Worm (Caenorhabditis elegans) whole organism, late embryonic: Measurements from ENCODE around the gene F33C8.2.

ENCODE experiments used
- C08G9.2 ChIP-seq: sonication (generic microtip); optimal IDR thresholded peaks from 2 replicates; lab custom pipeline; 2016; ENCODE audit warnings: mild to moderate bottlenecking, missing genetic modification characterization, moderate library complexity, missing compliant biosample characterization
- F13H6.1 ChIP-seq: sonication (generic microtip); optimal IDR thresholded peaks from 2 replicates; lab custom pipeline; 2016; ENCODE audit warnings: missing genetic modification characterization, missing compliant biosample characterization
- K09A11.1 ChIP-seq: sonication (generic microtip); optimal IDR thresholded peaks from 2 replicates; lab custom pipeline; 2017; ENCODE audit warnings: antibody characterized with exemption, mild to moderate bottlenecking, missing genetic modification characterization, missing compliant biosample characterization; ENCODE audit not compliant: insufficient read depth
- ceh-18 ChIP-seq: sonication (generic microtip); optimal IDR thresholded peaks from 2 replicates; lab custom pipeline; 2016; ENCODE audit warnings: missing genetic modification characterization, missing compliant biosample characterization
- ceh-19 ChIP-seq: fragments of 200-800 bp; sonication (Bioruptor generic); optimal IDR thresholded peaks from 2 replicates; lab custom pipeline; 2018; ENCODE audit warnings: mild to moderate bottlenecking, missing genetic modification characterization, missing compliant biosample characterization
- ceh-2 ChIP-seq: sonication (generic microtip); optimal IDR thresholded peaks from 2 replicates; lab custom pipeline; 2016; ENCODE audit warnings: missing genotype, missing genetic modification characterization, missing compliant biosample characterization
- ceh-24 ChIP-seq: sonication (generic microtip); optimal IDR thresholded peaks from 2 replicates; lab custom pipeline; 2016; ENCODE audit warnings: mild to moderate bottlenecking, missing genetic modification characterization, missing compliant biosample characterization
- ceh-30 ChIP-seq: fragments of 150-350 bp; optimal IDR thresholded peaks from 2 replicates; lab custom pipeline; 2014; ENCODE audit warnings: missing biosample characterization, missing genetic modification characterization
- ceh-6 ChIP-seq: fragments of 200-800 bp; sonication (Bioruptor generic); optimal IDR thresholded peaks from 2 replicates; lab custom pipeline; 2018; ENCODE audit warnings: mild to moderate bottlenecking, missing genetic modification characterization, missing compliant biosample characterization
- dmd-4 ChIP-seq: sonication (generic microtip); optimal IDR thresholded peaks from 2 replicates; lab custom pipeline; 2016; ENCODE audit warnings: borderline replicate concordance, missing genetic modification characterization, missing compliant biosample characterization
- elt-2 ChIP-seq: sonication (generic microtip); optimal IDR thresholded peaks from 2 replicates; lab custom pipeline; 2016; ENCODE audit warnings: missing genetic modification reagents, missing genetic modification characterization, missing compliant biosample characterization
- fax-1 ChIP-seq: sonication (generic microtip); optimal IDR thresholded peaks from 2 replicates; lab custom pipeline; 2016; ENCODE audit warnings: missing genotype, missing genetic modification characterization, missing compliant biosample characterization
- fkh-10 ChIP-seq: fragments of 150-350 bp; optimal IDR thresholded peaks from 2 replicates; lab custom pipeline; 2014; ENCODE audit warnings: missing biosample characterization, missing genetic modification reagents, missing genetic modification characterization
- fkh-6 ChIP-seq: sonication (generic microtip); optimal IDR thresholded peaks from 2 replicates; lab custom pipeline; 2016; ENCODE audit warnings: missing genetic modification characterization, missing compliant biosample characterization
- gmeb-2 ChIP-seq: sonication (generic microtip); optimal IDR thresholded peaks from 2 replicates; lab custom pipeline; 2016; ENCODE audit warnings: missing genetic modification characterization, inconsistent platforms, missing compliant biosample characterization
- hlh-13 ChIP-seq: fragments of 200-800 bp; sonication (Bioruptor generic); optimal IDR thresholded peaks from 2 replicates; lab custom pipeline; 2018; ENCODE audit warnings: mild to moderate bottlenecking, missing genetic modification characterization, missing compliant biosample characterization
- hlh-30 ChIP-seq: sonication (generic microtip); optimal IDR thresholded peaks from 2 replicates; lab custom pipeline; 2017; ENCODE audit warnings: antibody characterized with exemption, missing genetic modification characterization, missing compliant biosample characterization; ENCODE audit not compliant: insufficient read depth
- lim-6 ChIP-seq: sonication (generic microtip); optimal IDR thresholded peaks from 2 replicates; lab custom pipeline; 2016; ENCODE audit warnings: missing genetic modification characterization, missing compliant biosample characterization
- nhr-232 ChIP-seq: sonication (generic microtip); optimal IDR thresholded peaks from 2 replicates; lab custom pipeline; 2016; ENCODE audit warnings: missing genetic modification characterization, missing compliant biosample characterization
- npax-4 ChIP-seq: sonication (generic microtip); optimal IDR thresholded peaks from 2 replicates; lab custom pipeline; 2016; ENCODE audit warnings: missing genetic modification characterization, missing compliant biosample characterization
- odd-2 ChIP-seq: sonication (generic microtip); optimal IDR thresholded peaks from 2 replicates; lab custom pipeline; 2017; ENCODE audit warnings: antibody characterized with exemption, mild to moderate bottlenecking, missing genetic modification characterization, missing compliant biosample characterization
- pag-3 ChIP-seq: sonication (generic microtip); optimal IDR thresholded peaks from 2 replicates; lab custom pipeline; 2016; ENCODE audit warnings: missing compliant biosample characterization, missing genetic modification characterization, borderline replicate concordance
- pat-9 ChIP-seq: fragments of 200-800 bp; sonication (Bioruptor generic); optimal IDR thresholded peaks from 2 replicates; lab custom pipeline; 2018; ENCODE audit warnings: mild to moderate bottlenecking, missing genetic modification characterization, moderate library complexity, missing compliant biosample characterization
- pax-1 ChIP-seq: fragments of 150-350 bp; optimal IDR thresholded peaks from 2 replicates; lab custom pipeline; 2014; ENCODE audit warnings: missing biosample characterization, missing genetic modification characterization
- pha-4 ChIP-seq: fragments of 150-350 bp; optimal IDR thresholded peaks from 2 replicates; lab custom pipeline; 2018; ENCODE audit warnings: missing biosample characterization, missing genetic modification reagents, missing genetic modification characterization
- pros-1 ChIP-seq: fragments of 150-350 bp; optimal IDR thresholded peaks from 2 replicates; lab custom pipeline; 2014; ENCODE audit warnings: missing biosample characterization, missing genetic modification reagents, missing genetic modification characterization
- ref-2 ChIP-seq: sonication (generic microtip); optimal IDR thresholded peaks from 2 replicates; lab custom pipeline; 2016; ENCODE audit warnings: missing genetic modification characterization, missing compliant biosample characterization
- rnt-1 ChIP-seq: sonication (generic microtip); optimal IDR thresholded peaks from 2 replicates; lab custom pipeline; 2016; ENCODE audit warnings: missing genetic modification characterization, missing compliant biosample characterization
- sdc-2 ChIP-seq: sonication (generic microtip); optimal IDR thresholded peaks from 2 replicates; lab custom pipeline; 2016; ENCODE audit warnings: missing genotype, missing genetic modification characterization, missing compliant biosample characterization
- syd-9 ChIP-seq: sonication (generic microtip); optimal IDR thresholded peaks from 2 replicates; lab custom pipeline; 2016; ENCODE audit warnings: mild to moderate bottlenecking, missing genetic modification characterization, moderate library complexity, missing compliant biosample characterization
- tbx-2 ChIP-seq: sonication (generic microtip); optimal IDR thresholded peaks from 2 replicates; lab custom pipeline; 2016; ENCODE audit warnings: missing genetic modification characterization, missing compliant biosample characterization
- unc-3 ChIP-seq, 2 experiments: fragments of 200-800 bp in 1 of 2; sonication (Bioruptor generic) in 1 of 2; sonication (generic microtip) in 1 of 2; conservative IDR thresholded peaks in 1 of 2; optimal IDR thresholded peaks in 1 of 2; 2 replicates each; pipeline versions ENCODE4 v1.3.6 to Lab custom; 2016 to 2022; ENCODE audit warnings: missing compliant biosample characterization in 2 of 2, missing genetic modification characterization in 2 of 2, missing genetic modification reagents in 1 of 2
- unc-42 ChIP-seq: sonication (generic microtip); optimal IDR thresholded peaks from 2 replicates; lab custom pipeline; 2016; ENCODE audit warnings: missing genotype, missing genetic modification characterization, missing compliant biosample characterization
- unc-86 ChIP-seq: sonication (generic microtip); optimal IDR thresholded peaks from 2 replicates; lab custom pipeline; 2016; ENCODE audit warnings: missing genetic modification characterization, missing compliant biosample characterization
- zip-5 ChIP-seq: sonication (generic microtip); optimal IDR thresholded peaks from 2 replicates; lab custom pipeline; 2016; ENCODE audit warnings: missing genetic modification characterization, missing compliant biosample characterization

Gene F33C8.2

DNA sequence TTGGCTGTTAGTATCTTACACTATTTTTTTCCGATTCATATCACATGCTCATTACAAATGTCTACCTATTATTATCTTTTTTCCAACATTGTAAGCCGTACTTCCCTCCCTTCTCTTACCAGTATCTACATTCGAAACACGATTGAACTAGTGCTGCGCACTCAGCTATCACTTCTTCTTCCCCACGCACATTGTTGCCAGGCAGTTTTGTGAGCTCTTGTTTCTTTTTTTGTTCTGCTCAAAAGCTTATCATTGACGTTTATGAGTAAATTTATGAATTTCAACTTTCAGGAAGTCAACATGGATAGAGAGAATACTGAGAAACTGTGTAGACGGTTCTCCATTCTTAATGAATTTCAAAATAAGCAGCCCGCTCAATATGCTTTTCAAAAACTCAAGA, at the start of gene F33C8.2:
Gene F33C8.2 (plus strand): TSS at position 301 of the 400 bp plus-strand sequence.
- TF ChIP-seq pax-1 (tag; lab: Kevin White, UChicago), result no peak
- TF ChIP-seq dmd-4, result no peak
- no peak for TF ChIP-seq elt-2 (tag; lab: Kevin White, UChicago)
- TF ChIP-seq sdc-2 (tag; lab: Kevin White, UChicago), result no peak
- no peak for TF ChIP-seq F13H6.1 (tag; lab: Kevin White, UChicago)
- no peak for TF ChIP-seq unc-42 (tag; lab: Kevin White, UChicago)
- no peak for TF ChIP-seq pag-3 (tag; lab: Kevin White, UChicago)
- no peak for TF ChIP-seq odd-2 (tag; lab: Kevin White, UChicago)
- TF ChIP-seq tbx-2, result no peak
- no peak for TF ChIP-seq unc-3 (GFP tag; conservative IDR thresholded peaks at IDR 0.05; lab: Robert Waterston, UW)
- TF ChIP-seq unc-3 (tag; optimal IDR thresholded peaks at IDR 0.05; lab: Kevin White, UChicago), result no peak
- no peak for TF ChIP-seq zip-5
- no peak for TF ChIP-seq npax-4 (tag; lab: Kevin White, UChicago)
- no peak for TF ChIP-seq fax-1 (tag; lab: Kevin White, UChicago)
- TF ChIP-seq ceh-30 (tag; lab: Kevin White, UChicago), result no peak
- no peak for TF ChIP-seq K09A11.1
- no peak for TF ChIP-seq unc-86 (tag; lab: Kevin White, UChicago)
- TF ChIP-seq C08G9.2, result no peak
- no peak for TF ChIP-seq gmeb-2 (tag; lab: Kevin White, UChicago)
- no peak for TF ChIP-seq pat-9

DNA sequence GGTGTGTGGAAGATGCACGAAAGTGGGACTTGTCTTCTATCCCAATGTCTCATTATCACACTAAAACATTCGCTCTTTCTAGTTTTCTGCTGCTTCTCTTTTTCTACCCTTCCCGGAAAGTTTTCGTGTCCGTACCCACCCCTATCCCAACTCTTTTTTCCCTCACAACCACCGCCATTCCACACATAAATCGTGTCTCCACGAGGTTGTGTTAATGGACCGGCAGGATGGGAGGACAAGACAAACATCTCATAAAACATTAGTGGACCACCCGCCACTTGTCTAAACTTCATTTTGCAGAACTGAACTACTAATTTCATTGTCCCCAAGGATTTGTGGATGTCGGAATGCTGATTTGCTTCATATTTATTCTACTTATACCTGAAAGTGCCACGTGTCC, 47.2 kb upstream of the F33C8.2 start, which contains the start of gene slt-1:
Gene slt-1 (plus strand): TSS at position 301 of the 400 bp plus-strand sequence.
- peak; percentile 2 for TF ChIP-seq ceh-18
- TF ChIP-seq rnt-1 (tag; lab: Kevin White, UChicago), result no peak

DNA sequence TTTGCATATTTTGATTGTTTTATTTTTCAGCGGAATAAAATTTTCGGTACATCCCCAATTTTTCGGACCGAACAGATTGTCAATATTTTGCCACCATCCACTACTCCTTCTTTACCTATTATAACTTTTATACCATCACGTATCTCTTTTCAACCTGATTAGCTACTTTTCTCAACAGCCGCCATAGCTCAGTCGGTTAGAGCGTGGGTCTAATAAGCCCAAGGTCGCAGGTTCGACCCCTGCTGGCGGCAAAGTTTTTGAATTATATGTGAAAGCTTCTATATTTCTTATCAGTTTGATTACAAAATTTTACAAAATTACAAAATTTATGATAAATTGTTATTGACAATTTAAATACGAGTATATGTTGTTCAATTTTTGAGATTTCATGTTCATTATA, 42.2 kb upstream of the F33C8.2 start:
- TF ChIP-seq fkh-6 (tag; lab: Kevin White, UChicago), result no peak
- TF ChIP-seq nhr-232 (tag; lab: Kevin White, UChicago), result no peak

DNA sequence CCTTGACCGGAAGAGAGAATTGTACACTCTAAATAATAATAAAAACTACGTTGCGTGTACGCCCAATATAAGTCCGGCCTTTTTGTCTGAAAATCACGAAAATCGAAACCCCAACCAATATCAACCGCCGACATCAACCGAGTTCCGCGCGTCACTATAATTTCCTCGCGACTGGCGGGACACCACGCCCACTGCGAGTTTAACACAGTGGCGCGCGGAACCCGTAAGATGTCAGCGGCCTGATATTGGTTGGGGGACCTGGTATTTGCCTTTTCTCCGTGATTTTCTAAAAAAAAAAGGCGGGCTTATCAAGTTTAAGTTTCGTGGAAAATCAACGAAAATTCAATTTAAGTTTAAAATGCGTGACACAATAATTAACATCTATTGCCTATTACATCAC, 40.7 kb upstream of the F33C8.2 start:
- TF ChIP-seq K09A11.1, result no peak
- no peak for TF ChIP-seq pha-4 (tag; lab: Kevin White, UChicago)
- TF ChIP-seq syd-9, result no peak
- no peak for TF ChIP-seq fkh-10
- TF ChIP-seq ref-2 (tag; lab: Kevin White, UChicago), result no peak
- TF ChIP-seq tbx-2, result no peak
- TF ChIP-seq lim-6 (tag; lab: Kevin White, UChicago), result no peak
- TF ChIP-seq nhr-232 (tag; lab: Kevin White, UChicago), result no peak
- no peak for TF ChIP-seq hlh-13
- TF ChIP-seq pros-1 (tag; lab: Kevin White, UChicago), result no peak
- no peak for TF ChIP-seq odd-2 (tag; lab: Kevin White, UChicago)
- TF ChIP-seq ceh-24 (tag; lab: Kevin White, UChicago), result no peak
- no peak for TF ChIP-seq ceh-6
- no peak for TF ChIP-seq hlh-30 (tag; lab: Kevin White, UChicago)
- TF ChIP-seq ceh-2 (tag; lab: Kevin White, UChicago), result no peak
- no peak for TF ChIP-seq ceh-19

DNA sequence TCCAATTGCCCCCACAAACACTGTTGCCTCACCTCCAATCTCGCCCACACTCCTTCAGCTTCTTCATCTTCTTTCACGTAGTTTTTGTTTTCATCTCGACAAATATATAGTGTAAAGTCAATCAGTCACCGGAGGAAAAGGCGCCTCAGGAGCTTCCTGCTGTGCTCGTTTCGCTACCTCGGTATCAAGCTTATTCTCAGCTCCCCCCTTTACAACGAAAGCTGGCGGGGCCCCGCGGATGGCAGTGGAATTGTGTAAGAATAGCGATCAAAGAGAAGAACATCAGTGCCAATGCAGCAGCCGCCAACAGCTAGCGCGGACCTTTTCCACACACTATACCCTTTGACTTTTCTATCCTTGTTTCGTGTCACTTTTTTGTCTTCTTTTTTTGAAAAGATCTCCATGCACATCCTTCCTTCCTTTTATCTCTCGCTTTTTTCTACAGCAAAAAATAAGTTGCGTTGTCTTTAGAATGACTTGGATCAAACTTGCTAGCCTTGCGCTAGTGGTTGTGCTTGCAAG, 36.7 kb upstream of the F33C8.2 start, which contains the start of gene csq-1:
Gene csq-1 (plus strand): TSS at position 472 of the 522 bp plus-strand sequence.
- TF ChIP-seq pat-9, result peak; percentile 5
- no peak for TF ChIP-seq pha-4 (tag; lab: Kevin White, UChicago)
- TF ChIP-seq ceh-18, result peak; percentile 64
